Fruit fly (Drosophila melanogaster) whole organism, embryonic: Measurements from ENCODE around the gene Cks85A.

Experiments
- CG10565 ChIP-seq: fragments of 200-800 bp; sonication (Bioruptor generic); optimal IDR thresholded peaks from 3 replicates; lab custom pipeline; 2016; ENCODE audit warnings: missing biosample characterization, mild to moderate bottlenecking, missing genetic modification characterization
- CG31224 ChIP-seq: fragments of 200-800 bp; sonication (Bioruptor generic); IDR thresholded peaks from 2 replicates; pipeline ENCODE4 v1.3.6; 2022; ENCODE audit warnings: missing biosample characterization, missing genetic modification characterization
- CG4282 ChIP-seq: fragments of 200-800 bp; sonication (Bioruptor generic); optimal IDR thresholded peaks from 2 replicates; lab custom pipeline; 2016; ENCODE audit warnings: missing biosample characterization, missing genetic modification characterization

DNA sequence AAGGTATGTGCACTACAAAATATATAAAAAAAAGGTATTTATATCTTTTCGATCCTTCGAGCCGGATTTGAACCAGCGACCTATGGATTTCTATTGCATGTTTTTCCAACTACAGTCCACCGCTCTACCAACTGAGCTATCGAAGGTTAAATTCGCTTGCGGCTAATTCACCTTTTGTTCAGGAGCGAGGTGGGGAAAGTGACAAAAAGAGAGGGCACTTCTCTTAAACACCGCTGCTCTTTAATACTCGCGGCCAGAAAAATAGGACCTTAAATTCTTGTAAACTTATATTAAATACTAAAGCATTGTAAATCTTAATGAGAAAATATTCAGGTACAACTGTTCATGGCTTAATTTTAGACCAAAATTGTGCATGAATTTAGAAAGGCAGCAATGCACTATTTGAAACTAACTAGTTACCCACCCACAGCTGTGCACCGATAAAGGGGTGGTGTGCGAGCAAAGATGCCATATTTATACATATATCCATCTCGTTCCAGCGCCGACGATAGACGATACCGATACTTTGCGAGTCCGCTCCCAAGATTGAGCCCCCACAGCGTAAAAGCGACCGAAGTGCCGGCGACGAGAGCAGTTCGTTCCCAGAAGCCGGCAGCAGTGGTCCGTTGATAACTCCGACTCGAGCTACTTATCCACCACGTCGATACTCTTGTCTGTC is 49.1 kb downstream of the Cks85A start:
- peak; percentile 91 for TF ChIP-seq CG31224
- TF ChIP-seq CG4282 (GFP tag; lab: Kevin White, UChicago), result peak; percentile 88
- peak; percentile 92 for TF ChIP-seq CG10565 (GFP tag; lab: Kevin White, UChicago)
